Worm (Caenorhabditis elegans): ENCODE measurements around the gene cyn-16.

DNA sequence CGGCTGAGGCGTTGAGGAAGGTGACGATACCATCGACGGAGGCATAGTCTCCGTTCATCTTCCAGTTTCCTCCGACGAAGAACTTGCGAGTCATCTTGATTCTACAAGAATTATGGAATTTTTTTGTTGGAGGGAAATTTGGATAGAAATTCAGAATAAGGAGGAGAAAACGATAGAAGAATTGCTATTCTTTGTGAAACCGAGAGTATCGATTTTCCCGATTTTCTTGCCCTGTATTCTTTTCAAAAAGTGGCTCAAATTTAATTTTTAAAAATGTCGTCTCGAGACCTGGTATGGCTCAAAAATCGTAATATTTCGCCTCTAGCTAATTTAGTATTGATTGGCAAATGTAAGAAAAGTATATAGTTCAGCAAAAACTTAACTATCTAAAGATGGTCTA is 2.5 kb upstream of the cyn-16 start, which contains the start of gene tpi-1:
- TF ChIP-seq klf-2 (GFP tag; conservative IDR thresholded peaks at IDR 0.05), result no peak
- no peak for TF ChIP-seq flt-1 (GFP tag; IDR thresholded peaks at IDR 0.05)
- no peak for TF ChIP-seq ztf-23 (GFP tag; IDR thresholded peaks at IDR 0.05)
- no peak for TF ChIP-seq cog-1 (tag; optimal IDR thresholded peaks at IDR 0.05)
- no peak for TF ChIP-seq med-1 (GFP tag; optimal IDR thresholded peaks at IDR 0.05; ENCODE audit: insufficient read depth)
- TF ChIP-seq ztf-29 (GFP tag; IDR thresholded peaks at IDR 0.05), result no peak

All from whole organism, midembryonic.